Worm (Caenorhabditis elegans) whole organism, young adult: ENCODE measurements around the gene srw-54.
"Not testable (repeated sequence)": the region's sequence is repeated elsewhere in the genome, so short reads cannot be mapped to it uniquely, and the experiment has no call there.

Source experiments
- fkh-3 ChIP-seq: sonication (generic microtip); optimal IDR thresholded peaks from 2 replicates; lab custom pipeline; 2016; ENCODE audit warnings: mild to moderate bottlenecking, missing genetic modification characterization, missing compliant biosample characterization
- lin-26 ChIP-seq: fragments of 200-800 bp; sonication (Bioruptor generic); IDR thresholded peaks from 2 replicates; pipeline ENCODE4 v1.3.6; 2022; ENCODE audit warnings: missing genetic modification reagents, missing genetic modification characterization, missing compliant biosample characterization
- lin-35 ChIP-seq, 3 experiments: fragments of 150-350 bp in 2 of 3; sonication (generic microtip) in 1 of 3; optimal IDR thresholded peaks; 2 replicates each; lab custom pipeline; 2014 to 2018; ENCODE audit warnings: missing biosample characterization in 3 of 3, missing genetic modification characterization in 3 of 3, missing genetic modification reagents in 3 of 3
- madf-6 ChIP-seq: fragments of 200-800 bp; sonication (Bioruptor generic); IDR thresholded peaks from 2 replicates; pipeline ENCODE4 v1.3.6; 2022; ENCODE audit warnings: missing genetic modification reagents, missing genetic modification characterization, missing compliant biosample characterization
- madf-8 ChIP-seq: fragments of 200-800 bp; sonication (Bioruptor generic); conservative IDR thresholded peaks from 2 replicates; pipeline ENCODE4 v1.3.6; 2022; ENCODE audit warnings: missing genetic modification reagents, missing genetic modification characterization, missing compliant biosample characterization
- nfyb-1 ChIP-seq: fragments of 200-800 bp; sonication (Bioruptor generic); IDR thresholded peaks from 2 replicates; pipeline ENCODE4 v1.3.6; 2022; ENCODE audit warnings: missing genetic modification reagents, missing genetic modification characterization, missing compliant biosample characterization
- rpc-1 ChIP-seq, 2 experiments: fragments of 150-350 bp in 1 of 2; sonication (generic microtip) in 1 of 2; optimal IDR thresholded peaks; 2 replicates each; lab custom pipeline; 2014 to 2018; ENCODE audit warnings: missing biosample characterization in 1 of 2, missing genetic modification characterization in 1 of 2, missing genetic modification reagents in 1 of 2, missing genotype in 1 of 2
- unc-62 ChIP-seq: fragments of 150-350 bp; optimal IDR thresholded peaks from 2 replicates; lab custom pipeline; 2014; ENCODE audit warnings: missing biosample characterization, missing genetic modification reagents, missing genetic modification characterization
- ztf-18 ChIP-seq: sonication (generic microtip); optimal IDR thresholded peaks from 2 replicates; lab custom pipeline; 2016; ENCODE audit warnings: missing genotype, mild to moderate bottlenecking, missing genetic modification characterization, missing compliant biosample characterization

Gene srw-54

DNA sequence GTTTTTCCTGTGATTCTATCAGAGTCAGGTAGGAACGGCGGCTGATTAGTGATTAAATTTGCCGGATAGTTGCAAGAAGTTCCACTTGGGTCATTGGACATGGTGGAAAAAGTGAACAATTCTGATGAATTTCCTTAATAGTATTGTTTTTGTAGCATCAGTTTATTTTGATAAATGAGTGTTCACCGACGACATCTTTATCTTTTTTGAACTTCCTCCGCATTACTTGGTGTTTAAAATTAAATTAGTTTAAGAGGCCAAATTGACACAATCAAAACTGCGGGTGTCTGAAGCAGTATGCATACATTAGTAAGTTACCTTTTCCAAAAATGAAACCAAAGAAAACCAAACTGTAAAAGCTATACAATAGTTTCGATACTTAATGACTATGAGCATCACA, 38.1 kb downstream of the srw-54 start, which contains the start of gene W06G6.11:
Gene W06G6.11 (minus strand): TSS at position 101 of the 400 bp plus-strand sequence.
- not testable (repeated sequence) for TF ChIP-seq rpc-1 (optimal IDR thresholded peaks at IDR 0.05; lab: Kevin White, UChicago); rpc-1 (tag; optimal IDR thresholded peaks at IDR 0.05; lab: Kevin White, UChicago); lin-35 (GFP tag; optimal IDR thresholded peaks at IDR 0.05; lab: Kevin White, UChicago); unc-62 (GFP tag; lab: Kevin White, UChicago)

DNA sequence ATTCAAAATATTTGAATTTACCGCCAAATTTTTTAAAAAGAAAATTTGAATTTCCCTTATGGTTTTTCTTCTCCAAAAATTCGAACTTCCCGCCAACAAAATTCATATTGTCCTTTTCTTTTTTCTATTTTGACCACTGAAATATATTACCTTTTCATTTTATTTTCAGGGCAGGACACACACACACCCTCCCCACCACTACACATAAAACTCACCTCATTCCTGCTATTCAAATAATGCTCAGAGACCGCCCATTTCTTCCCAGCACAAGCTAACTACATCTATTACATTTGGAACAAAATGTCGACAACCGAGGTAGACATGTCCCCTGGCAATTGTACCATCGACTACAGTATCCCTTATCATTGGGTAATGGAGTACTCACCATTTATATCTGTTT, 43.1 kb downstream of the srw-54 start, which contains the start of gene W06G6.15:
Gene W06G6.15 (plus strand): TSS at position 301 of the 400 bp plus-strand sequence.
- not testable (repeated sequence) for TF ChIP-seq ztf-18 (tag; lab: Kevin White, UChicago); madf-8 (GFP tag; lab: Robert Waterston, UW); lin-26

DNA sequence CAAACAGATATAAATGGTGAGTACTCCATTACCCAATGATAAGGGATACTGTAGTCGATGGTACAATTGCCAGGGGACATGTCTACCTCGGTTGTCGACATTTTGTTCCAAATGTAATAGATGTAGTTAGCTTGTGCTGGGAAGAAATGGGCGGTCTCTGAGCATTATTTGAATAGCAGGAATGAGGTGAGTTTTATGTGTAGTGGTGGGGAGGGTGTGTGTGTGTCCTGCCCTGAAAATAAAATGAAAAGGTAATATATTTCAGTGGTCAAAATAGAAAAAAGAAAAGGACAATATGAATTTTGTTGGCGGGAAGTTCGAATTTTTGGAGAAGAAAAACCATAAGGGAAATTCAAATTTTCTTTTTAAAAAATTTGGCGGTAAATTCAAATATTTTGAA, 49.7 kb downstream of the srw-54 start, which contains the start of gene Y70C5B.2:
Gene Y70C5B.2 (minus strand): TSS at position 101 of the 400 bp plus-strand sequence.
- not testable (repeated sequence) for TF ChIP-seq nfyb-1; fkh-3 (tag; lab: Kevin White, UChicago); madf-6
- TF ChIP-seq, all 124 proteins: peak for 0; not testable (repeated sequence) for 124
